Fruit fly (Drosophila melanogaster) whole organism, embryonic: ENCODE measurements around the gene Dmtn.

Source experiments
- Abd-B ChIP-seq: fragments of 200-800 bp; sonication (Bioruptor generic); optimal IDR thresholded peaks from 2 replicates; lab custom pipeline; 2018; ENCODE audit warnings: missing biosample characterization, mild to moderate bottlenecking, missing genetic modification characterization, moderate library complexity
- CG3726 ChIP-seq: fragments of 200-800 bp; sonication (Bioruptor generic); IDR thresholded peaks from 3 replicates; pipeline ENCODE4, ENCODE4 v1.3.6; 2022; ENCODE audit warnings: missing biosample characterization, missing genetic modification characterization
- CG5245 ChIP-seq: fragments of 200-800 bp; sonication (Bioruptor generic); optimal IDR thresholded peaks from 3 replicates; lab custom pipeline; 2016; ENCODE audit warnings: missing biosample characterization, missing genetic modification characterization
- CG6175 ChIP-seq: fragments of 200-800 bp; sonication (Bioruptor generic); IDR thresholded peaks from 3 replicates; pipeline ENCODE4 v1.3.6; 2022; ENCODE audit warnings: missing biosample characterization, missing genetic modification characterization
- CG7556 ChIP-seq: fragments of 200-800 bp; sonication (Bioruptor generic); optimal IDR thresholded peaks from 2 replicates; lab custom pipeline; 2017; ENCODE audit warnings: missing biosample characterization, mild to moderate bottlenecking, missing genetic modification characterization
- dmrt11E ChIP-seq: fragments of 200-800 bp; sonication (Bioruptor generic); optimal IDR thresholded peaks from 3 replicates; lab custom pipeline; 2018; ENCODE audit warnings: missing biosample characterization, mild to moderate bottlenecking, missing genetic modification characterization, moderate library complexity
- insv ChIP-seq, 2 experiments: fragments of 200-800 bp; sonication (Bioruptor generic); optimal IDR thresholded peaks; 3 replicates each; lab custom pipeline; 2016 to 2018; ENCODE audit warnings: missing biosample characterization in 2 of 2, missing genetic modification characterization in 2 of 2
- lola ChIP-seq, 3 experiments: fragments of >200 bp in 2 of 3; fragments of 200-800 bp in 1 of 3; sonication (Bioruptor generic) in 1 of 3; optimal IDR thresholded peaks; 2 replicates each; lab custom pipeline; 2017 to 2019; ENCODE audit warnings: missing biosample characterization in 3 of 3, missing genetic modification characterization in 3 of 3, mild to moderate bottlenecking in 1 of 3, moderate library complexity in 1 of 3
- z ChIP-seq: fragments of 200-800 bp; sonication (Bioruptor generic); IDR thresholded peaks from 3 replicates; pipeline ENCODE4 v1.3.6; 2022; ENCODE audit warnings: missing biosample characterization, missing genetic modification characterization

- TF ChIP-seq lola (GFP tag; optimal IDR thresholded peaks at IDR 0.05; lab: Kevin White, UChicago): no peak
- TF ChIP-seq dmrt11E (tag; lab: Kevin White, UChicago): no peak
- TF ChIP-seq CG3726: no peak
- no peak for TF ChIP-seq CG5245 (GFP tag; lab: Kevin White, UChicago)
- no peak for TF ChIP-seq z (GFP tag; lab: Robert Waterston, UW)
- no peak for TF ChIP-seq CG7556
- no peak for TF ChIP-seq Abd-B (GFP tag; lab: Kevin White, UChicago)
- TF ChIP-seq insv (GFP tag; optimal IDR thresholded peaks at IDR 0.05; lab: Kevin White, UChicago): no peak
- no peak for TF ChIP-seq CG6175 (GFP tag; lab: Robert Waterston, UW)
Observed at dm6 chr3R:6395572-6396295, 10.0 kb downstream of the Dmtn start.
